Worm (Caenorhabditis elegans): Measurements from ENCODE around the gene moa-2.
A peak's percentile ranks its signal among the peaks of the same experiment; 100 is the strongest.

moa-2 gene

DNA sequence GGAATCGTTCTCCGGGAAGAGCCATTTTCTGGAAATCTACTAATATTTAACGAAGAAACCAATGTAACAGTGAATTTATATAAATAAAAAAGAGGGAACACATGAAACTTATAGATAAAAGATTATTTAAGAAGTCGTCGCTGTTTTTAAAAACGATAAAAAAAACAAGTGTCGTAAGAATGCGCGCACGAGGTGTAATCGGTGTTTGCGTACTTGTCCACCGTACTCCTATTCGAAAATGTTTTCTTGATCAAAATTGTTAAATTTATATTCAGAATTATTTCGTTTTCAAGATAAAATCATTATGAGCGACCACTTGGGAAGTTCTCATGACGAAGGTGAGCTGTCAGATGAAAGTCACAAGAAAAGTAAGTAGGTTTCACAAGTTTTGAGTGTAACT, at the start of gene moa-2, which contains the start of gene cdk-11.1:
moa-2 (minus strand) TSS at position 25 of the 400 bp plus-strand sequence.
cdk-11.1 (plus strand) TSS at position 227 of the 400 bp plus-strand sequence.
- TF ChIP-seq ceh-45 (GFP tag; IDR thresholded peaks at IDR 0.05) (no peak), T23F11.4 (GFP tag; optimal IDR thresholded peaks at IDR 0.05) (no peak), unc-55 (GFP tag; optimal IDR thresholded peaks at IDR 0.05) (no peak), unc-86 (tag; optimal IDR thresholded peaks at IDR 0.05) (no peak), sox-4 (tag; optimal IDR thresholded peaks at IDR 0.05) (no peak), hlh-6 (tag; optimal IDR thresholded peaks at IDR 0.05) (no peak), ttx-3 (tag; optimal IDR thresholded peaks at IDR 0.05) (no peak)

DNA sequence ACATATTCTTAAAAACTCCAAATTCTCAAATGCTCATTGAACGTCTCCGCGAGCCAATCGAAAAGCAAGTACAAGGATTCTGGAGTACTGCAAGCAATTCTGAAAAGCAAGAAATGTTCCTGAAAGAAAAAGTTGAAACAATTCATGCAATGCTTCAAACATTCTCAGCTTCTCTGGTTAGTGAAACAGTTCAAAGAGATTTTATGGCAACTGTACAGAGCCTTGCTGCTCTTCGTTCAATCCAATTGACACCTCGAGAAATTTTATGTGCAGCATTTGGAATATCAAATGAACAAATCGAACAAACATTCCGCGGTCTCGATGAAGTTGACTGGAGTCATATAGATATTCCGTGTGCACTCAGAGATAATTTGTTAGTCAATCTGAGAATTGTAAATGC, 37.9 kb upstream of the moa-2 start:
- no peak for TF ChIP-seq nfya-1 (tag; optimal IDR thresholded peaks at IDR 0.05)

ce11 chrII:7724603-7725002, 25.8 kb upstream of the moa-2 start, which contains the start of gene cpna-2:
Gene cpna-2 (plus strand): TSS chrII:7724903.
- TF ChIP-seq che-1 (tag; optimal IDR thresholded peaks at IDR 0.05) (no peak), pha-4 (tag; optimal IDR thresholded peaks at IDR 0.05) (no peak), ceh-19 (GFP tag; optimal IDR thresholded peaks at IDR 0.05) (no peak), rnt-1 (tag; optimal IDR thresholded peaks at IDR 0.05) (no peak), ahr-1 (tag; optimal IDR thresholded peaks at IDR 0.05) (no peak)

DNA sequence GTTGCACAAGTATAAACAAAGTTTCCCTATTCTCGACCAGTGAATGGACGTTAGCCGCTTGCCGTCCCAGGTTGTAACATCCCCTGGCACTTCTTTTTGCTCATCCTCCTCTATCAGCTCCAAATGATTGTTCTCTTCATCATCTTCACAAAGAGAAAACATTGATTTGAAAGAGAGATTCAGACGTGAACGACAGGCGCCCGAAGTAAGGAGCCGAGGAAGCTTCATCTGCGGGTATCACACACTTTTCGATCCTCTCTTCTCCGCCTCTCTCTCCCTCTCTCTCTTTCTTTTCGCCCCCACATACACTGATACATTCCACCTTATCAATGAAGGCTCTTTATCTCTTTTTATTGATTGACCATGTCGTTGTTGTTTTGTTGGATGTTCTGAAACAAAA, 24.0 kb upstream of the moa-2 start:
- TF ChIP-seq zip-5 (tag; optimal IDR thresholded peaks at IDR 0.05): no peak
- peak; percentile 62 for TF ChIP-seq ceh-18 (tag; optimal IDR thresholded peaks at IDR 0.05)
- no peak for TF ChIP-seq unc-42 (tag; optimal IDR thresholded peaks at IDR 0.05)
- peak; percentile 61 for TF ChIP-seq rnt-1 (tag; optimal IDR thresholded peaks at IDR 0.05)
- peak; percentile 53 for TF ChIP-seq unc-55 (GFP tag; optimal IDR thresholded peaks at IDR 0.05)

- TF ChIP-seq Y22D7AL.16 (tag; optimal IDR thresholded peaks at IDR 0.05): no peak
- TF ChIP-seq hlh-30 (tag; optimal IDR thresholded peaks at IDR 0.05; ENCODE audit: insufficient read depth): peak; percentile 42
- TF ChIP-seq unc-55 (GFP tag; optimal IDR thresholded peaks at IDR 0.05): peak; percentile 39
These were observed 21.6 kb upstream of the moa-2 start for ce11 chrII:7720479-7720878.

DNA sequence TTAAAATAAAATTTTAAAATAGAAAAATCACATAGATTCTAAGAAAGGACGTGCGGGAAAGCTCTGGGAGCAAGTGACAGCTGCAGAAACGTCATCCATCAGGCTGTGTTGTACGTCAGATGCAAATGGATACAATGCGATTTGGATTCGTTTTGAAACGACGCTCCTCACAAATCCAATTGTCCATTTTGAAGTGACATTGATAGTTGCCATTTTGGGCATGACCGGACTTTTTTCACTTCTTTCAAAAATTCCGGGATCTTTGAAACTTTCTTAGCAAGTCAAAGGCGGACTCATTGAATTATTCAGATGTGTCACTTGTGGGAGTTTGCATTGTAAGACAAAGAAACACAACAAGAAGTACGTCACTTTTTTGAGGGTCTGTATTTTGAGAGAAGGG, 20.2 kb upstream of the moa-2 start:
- TF ChIP-seq unc-42 (tag; optimal IDR thresholded peaks at IDR 0.05) (peak; percentile 73), unc-55 (GFP tag; optimal IDR thresholded peaks at IDR 0.05) (peak; percentile 18), pqm-1 (tag; optimal IDR thresholded peaks at IDR 0.05) (no peak), lim-6 (tag; optimal IDR thresholded peaks at IDR 0.05) (no peak), nfya-1 (tag; optimal IDR thresholded peaks at IDR 0.05) (no peak), K09A11.1 (tag; optimal IDR thresholded peaks at IDR 0.05; ENCODE audit: insufficient read depth) (no peak), sox-4 (tag; optimal IDR thresholded peaks at IDR 0.05) (no peak), C08G9.2 (tag; optimal IDR thresholded peaks at IDR 0.05) (no peak), hlh-30 (tag; optimal IDR thresholded peaks at IDR 0.05; ENCODE audit: insufficient read depth) (no peak), zip-5 (tag; optimal IDR thresholded peaks at IDR 0.05) (no peak)

DNA sequence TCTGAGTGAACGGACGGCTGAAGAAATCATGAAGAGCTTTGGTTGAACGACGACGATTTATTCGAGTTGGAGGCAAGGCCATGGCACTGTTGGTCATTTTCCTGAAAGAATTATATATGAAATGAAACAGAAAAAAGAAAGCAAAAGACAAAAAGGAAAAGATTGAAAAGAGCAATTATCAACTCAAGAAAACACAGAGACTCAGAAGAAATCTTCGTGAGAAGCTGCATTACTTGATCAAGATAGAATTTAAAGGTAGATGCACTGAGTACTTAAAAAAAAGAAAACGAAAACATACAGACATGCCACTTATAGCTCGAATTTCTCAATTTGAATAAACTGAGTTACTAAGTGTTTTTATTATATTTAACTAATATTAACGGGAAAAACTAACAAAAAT, 19.7 kb upstream of the moa-2 start, which contains the start of gene cpna-5:
cpna-5 (minus strand) TSS at position 101 of the 400 bp plus-strand sequence.
- no peak for TF ChIP-seq unc-55 (GFP tag; optimal IDR thresholded peaks at IDR 0.05)
- no peak for TF ChIP-seq hlh-8 (tag; optimal IDR thresholded peaks at IDR 0.05)
- TF ChIP-seq syd-9 (tag; optimal IDR thresholded peaks at IDR 0.05): no peak
- TF ChIP-seq elt-2 (tag; optimal IDR thresholded peaks at IDR 0.05): no peak
- TF ChIP-seq sox-2 (GFP tag; IDR thresholded peaks at IDR 0.05): no peak
- TF ChIP-seq tbx-7 (tag; optimal IDR thresholded peaks at IDR 0.05): no peak
- no peak for TF ChIP-seq fkh-10 (GFP tag; optimal IDR thresholded peaks at IDR 0.05)
- no peak for TF ChIP-seq ceh-30 (tag; optimal IDR thresholded peaks at IDR 0.05)
- no peak for TF ChIP-seq elt-4 (tag; optimal IDR thresholded peaks at IDR 0.05)
- no peak for TF ChIP-seq pha-2 (tag; optimal IDR thresholded peaks at IDR 0.05)
- TF ChIP-seq pat-9 (tag; optimal IDR thresholded peaks at IDR 0.05): no peak
- TF ChIP-seq K02D7.2 (tag; optimal IDR thresholded peaks at IDR 0.05): no peak
- no peak for TF ChIP-seq pqm-1 (tag; optimal IDR thresholded peaks at IDR 0.05)
